Fruit fly (Drosophila melanogaster): ENCODE results near the gene CG46025.

DNA sequence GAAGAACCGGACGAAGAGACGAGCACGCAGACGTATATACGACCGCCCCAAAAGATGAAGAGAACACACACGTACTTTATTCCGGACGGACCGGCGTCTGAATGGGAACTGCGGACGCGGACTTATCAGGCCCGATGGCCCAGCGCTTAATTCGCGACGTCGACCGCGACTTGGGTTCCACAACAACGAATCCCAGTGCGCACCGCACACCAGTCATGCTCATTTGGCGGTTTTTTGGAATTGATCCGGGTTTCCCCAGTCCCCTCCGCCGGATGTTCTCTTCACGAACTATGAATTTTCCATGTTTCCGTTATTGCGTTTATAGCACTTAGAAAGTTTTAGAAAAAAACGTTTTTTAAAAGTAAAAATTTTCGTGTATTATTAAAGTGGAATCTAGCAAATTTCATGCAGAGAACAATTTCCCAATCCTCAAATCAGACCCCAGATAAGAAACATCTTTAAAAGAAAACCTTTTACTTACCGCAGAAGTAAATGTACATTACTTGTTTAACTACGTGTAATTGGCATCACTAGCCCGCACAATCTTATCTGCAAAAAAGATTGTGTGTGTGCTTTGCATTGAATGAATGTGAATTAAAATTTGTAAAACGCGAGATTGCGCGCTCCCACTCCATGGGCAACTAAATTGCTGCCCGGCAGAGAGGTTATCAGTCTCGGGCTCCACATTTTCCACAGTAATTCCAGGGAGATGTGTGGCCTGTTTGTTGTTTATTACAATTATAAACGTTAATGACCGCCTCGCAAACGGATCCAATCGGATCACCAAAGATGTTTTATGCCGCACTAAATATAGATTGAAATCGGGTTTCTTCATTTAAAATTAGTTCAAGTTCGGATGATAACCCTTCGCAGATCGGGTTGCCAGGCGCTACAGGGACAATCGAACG, 36.7 kb downstream of the CG46025 start, which contains the start of gene CG7149:
- TF ChIP-seq sage (GFP tag; optimal IDR thresholded peaks at IDR 0.05): no peak
- no peak for TF ChIP-seq dmrt93B (GFP tag; optimal IDR thresholded peaks at IDR 0.05)
- TF ChIP-seq br (GFP tag; optimal IDR thresholded peaks at IDR 0.05): peak; percentile 56
- no peak for TF ChIP-seq CrebA (GFP tag; optimal IDR thresholded peaks at IDR 0.05; ENCODE audit: borderline replicate concordance)
- TF ChIP-seq psq (GFP tag; optimal IDR thresholded peaks at IDR 0.05): peak; percentile 34
- no peak for TF ChIP-seq usp (GFP tag; optimal IDR thresholded peaks at IDR 0.05)
- TF ChIP-seq Rel (GFP tag; optimal IDR thresholded peaks at IDR 0.05): no peak
- peak; percentile 12 for TF ChIP-seq Rel (tag; optimal IDR thresholded peaks at IDR 0.05)
- no peak for TF ChIP-seq pan (optimal IDR thresholded peaks at IDR 0.05)
- TF ChIP-seq sv (GFP tag; optimal IDR thresholded peaks at IDR 0.05): no peak
- peak; percentile 16 for TF ChIP-seq Hnf4 (GFP tag; optimal IDR thresholded peaks at IDR 0.05)
- peak; percentile 27 for TF ChIP-seq rgr (GFP tag; optimal IDR thresholded peaks at IDR 0.05)
- peak; percentile 37 for TF ChIP-seq HLH106 (tag; optimal IDR thresholded peaks at IDR 0.05)
- TF ChIP-seq Hr83 (GFP tag; optimal IDR thresholded peaks at IDR 0.05; ENCODE audit: poor library complexity, severe bottlenecking): peak; percentile 61

All from whole organism, wandering third instar larva.